Worm (Caenorhabditis elegans) whole organism, mixed stage, embryonic: ENCODE data around the gene srh-92.

Experiments used
- bed-3 ChIP-seq: fragments of 200-800 bp; sonication (Bioruptor generic); optimal IDR thresholded peaks from 3 replicates; lab custom pipeline; 2018; ENCODE audit warnings: mild to moderate bottlenecking, missing genetic modification characterization, moderate library complexity, missing compliant biosample characterization
- ceh-83 ChIP-seq: fragments of 200-800 bp; sonication (Bioruptor generic); optimal IDR thresholded peaks from 2 replicates; lab custom pipeline; 2018; ENCODE audit warnings: mild to moderate bottlenecking, missing genetic modification characterization, missing compliant biosample characterization
- drap-1 ChIP-seq: fragments of 200-800 bp; sonication (Bioruptor generic); optimal IDR thresholded peaks from 3 replicates; lab custom pipeline; 2018; ENCODE audit warnings: mild to moderate bottlenecking, missing genetic modification characterization, missing compliant biosample characterization
- flh-1 ChIP-seq: fragments of 200-800 bp; sonication (Bioruptor generic); optimal IDR thresholded peaks from 2 replicates; lab custom pipeline; 2018; ENCODE audit warnings: mild to moderate bottlenecking, missing genetic modification characterization, moderate library complexity, missing compliant biosample characterization
- ham-2 ChIP-seq: fragments of 200-800 bp; sonication (Bioruptor generic); optimal IDR thresholded peaks from 2 replicates; lab custom pipeline; 2018; ENCODE audit warnings: mild to moderate bottlenecking, missing genetic modification characterization, missing compliant biosample characterization
- lsy-2 ChIP-seq: fragments of 150-350 bp; optimal IDR thresholded peaks from 2 replicates; lab custom pipeline; 2014; ENCODE audit warnings: missing biosample characterization, missing genetic modification characterization
- mls-2 ChIP-seq: sonication (generic microtip); optimal IDR thresholded peaks from 2 replicates; lab custom pipeline; 2016; ENCODE audit warnings: mild to moderate bottlenecking, missing genetic modification characterization, moderate library complexity, missing compliant biosample characterization
- nhr-2 ChIP-seq: fragments of 150-350 bp; optimal IDR thresholded peaks from 2 replicates; lab custom pipeline; 2014; ENCODE audit warnings: missing biosample characterization, missing genetic modification characterization
- nhr-28 ChIP-seq: fragments of 150-350 bp; optimal IDR thresholded peaks from 2 replicates; lab custom pipeline; 2014; ENCODE audit warnings: missing biosample characterization, missing genetic modification characterization
- sem-2 ChIP-seq: fragments of 200-800 bp; sonication (Bioruptor generic); optimal IDR thresholded peaks from 2 replicates; lab custom pipeline; 2018; ENCODE audit warnings: mild to moderate bottlenecking, missing genetic modification characterization, missing compliant biosample characterization
- sptf-1 ChIP-seq: sonication (generic microtip); optimal IDR thresholded peaks from 2 replicates; lab custom pipeline; 2017; ENCODE audit warnings: mild to moderate bottlenecking, missing genetic modification characterization, moderate library complexity, missing compliant biosample characterization
- unc-120 ChIP-seq: sonication (generic microtip); optimal IDR thresholded peaks from 2 replicates; lab custom pipeline; 2017; ENCODE audit warnings: missing genetic modification characterization, missing compliant biosample characterization; ENCODE audit not compliant: poor library complexity, severe bottlenecking
- unc-39 ChIP-seq: fragments of 150-350 bp; optimal IDR thresholded peaks from 2 replicates; lab custom pipeline; 2014; ENCODE audit warnings: missing biosample characterization, missing genetic modification characterization
- unc-62 ChIP-seq: fragments of 150-350 bp; optimal IDR thresholded peaks from 2 replicates; lab custom pipeline; 2014; ENCODE audit warnings: missing biosample characterization, missing genetic modification reagents, missing genetic modification characterization

Gene srh-92

DNA sequence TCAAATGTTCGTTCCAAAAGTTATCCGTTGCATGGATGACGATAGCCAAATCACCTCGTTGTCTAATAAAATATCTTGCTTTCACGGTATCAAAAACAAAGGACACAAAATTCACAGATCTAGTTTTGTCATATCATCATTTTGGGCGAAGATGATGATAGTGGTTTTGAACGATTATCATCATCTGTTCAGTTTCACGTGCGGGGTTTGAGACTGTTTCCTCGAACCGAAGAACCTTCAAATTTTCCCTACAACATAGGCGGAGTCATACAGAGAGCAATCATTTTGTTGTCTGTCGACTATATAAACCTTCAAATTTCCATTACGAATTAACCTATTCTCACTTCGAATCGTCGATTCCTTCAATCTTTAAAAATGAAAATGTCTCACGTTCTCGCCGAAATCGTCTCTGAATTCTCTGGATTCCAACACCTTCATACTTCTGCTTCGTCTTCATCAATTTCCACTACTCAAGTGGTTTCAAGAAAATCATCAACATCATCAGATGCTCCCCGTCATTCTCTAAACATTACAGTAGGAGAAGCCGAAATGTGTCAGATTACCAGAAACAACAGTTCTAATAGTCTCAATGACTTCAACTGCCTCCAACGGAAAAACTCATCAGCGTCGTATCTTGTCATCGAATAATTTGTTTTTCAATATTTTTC is 47.6 kb downstream of the srh-92 start, which contains the start of gene F18E3.11:
F18E3.11 (plus strand) TSS at position 376 of the 668 bp plus-strand sequence.
- no peak for TF ChIP-seq mls-2 (tag; lab: Kevin White, UChicago)
- TF ChIP-seq nhr-2 = no peak
- TF ChIP-seq unc-39 (tag; lab: Kevin White, UChicago) = no peak
- TF ChIP-seq nhr-28 (tag; lab: Kevin White, UChicago) = no peak
- TF ChIP-seq flh-1 (GFP tag; lab: Kevin White, UChicago) = no peak
- no peak for TF ChIP-seq ceh-83 (GFP tag; lab: Kevin White, UChicago)
- TF ChIP-seq sem-2 (GFP tag; lab: Kevin White, UChicago) = no peak
- no peak for TF ChIP-seq unc-62 (GFP tag; lab: Kevin White, UChicago)
- TF ChIP-seq sptf-1 = no peak
- no peak for TF ChIP-seq lsy-2 (tag; lab: Kevin White, UChicago)
- TF ChIP-seq bed-3 (GFP tag; lab: Kevin White, UChicago) = no peak
- no peak for TF ChIP-seq ham-2 (GFP tag; lab: Kevin White, UChicago)
- no peak for TF ChIP-seq drap-1 (GFP tag; lab: Kevin White, UChicago)

DNA sequence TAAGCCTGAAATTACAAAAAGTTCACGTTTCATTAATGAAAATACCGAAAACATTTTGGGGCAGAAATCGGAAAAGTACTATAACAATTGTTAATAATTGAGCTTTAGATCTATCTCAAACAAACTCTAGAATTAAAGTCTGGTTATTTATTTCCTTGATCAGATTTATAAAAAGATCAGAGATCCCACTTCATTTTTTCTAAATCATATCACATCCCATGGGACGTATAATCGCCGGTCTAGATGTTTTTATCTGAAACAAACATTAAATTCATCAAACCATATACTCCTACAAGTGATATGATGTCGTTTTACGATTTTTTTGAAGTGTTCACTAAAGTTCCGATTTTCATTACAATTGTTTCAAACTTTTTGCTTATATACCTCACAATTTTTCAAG is 49.1 kb downstream of the srh-92 start, which contains the start of gene str-41:
str-41 (plus strand) TSS at position 301 of the 400 bp plus-strand sequence.
- TF ChIP-seq unc-120 = no peak
